Fruit fly (Drosophila melanogaster): ENCODE measurements around the gene Saf6.

Saf6 gene

DNA sequence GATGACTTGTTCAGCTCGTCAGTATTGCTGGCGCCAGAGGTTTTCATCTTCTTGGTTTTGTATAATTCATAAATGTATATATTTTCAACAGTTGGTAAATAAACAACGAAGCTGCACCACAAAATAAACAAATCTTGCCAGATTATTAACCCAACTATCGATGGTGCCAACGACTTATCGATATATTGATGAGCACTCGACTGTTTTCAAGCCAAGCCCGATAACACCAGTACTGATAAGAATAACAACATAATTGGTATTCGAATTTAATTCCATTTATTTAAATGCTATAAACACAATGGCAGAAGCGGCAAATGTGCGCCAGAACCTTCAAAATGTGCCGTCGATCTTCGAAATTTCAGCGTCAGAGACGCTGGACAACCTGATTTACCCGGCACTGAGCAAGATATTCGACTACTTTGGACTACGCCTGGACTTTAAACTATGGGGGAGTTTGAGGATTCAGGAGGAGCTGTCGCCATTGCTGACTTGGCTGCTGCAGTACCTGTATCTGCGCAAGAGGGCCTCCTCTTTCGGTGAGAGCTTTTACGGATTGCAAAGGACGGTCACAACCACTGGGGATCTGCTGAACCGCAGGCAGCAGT is at the start of gene Saf6, which contains the start of gene Pex12:
Gene Saf6, minus strand, starts transcription at position 166 of the 605 bp plus-strand sequence.
Gene Pex12, plus strand, starts transcription at position 209 of the 605 bp plus-strand sequence.
- TF ChIP-seq Myc (optimal IDR thresholded peaks at IDR 0.05), result peak; percentile 73
- TF ChIP-seq dl (GFP tag; optimal IDR thresholded peaks at IDR 0.05; ENCODE audit: insufficient read depth in 1 of 2, partially characterized antibody in 2 of 2), result no peak

DNA sequence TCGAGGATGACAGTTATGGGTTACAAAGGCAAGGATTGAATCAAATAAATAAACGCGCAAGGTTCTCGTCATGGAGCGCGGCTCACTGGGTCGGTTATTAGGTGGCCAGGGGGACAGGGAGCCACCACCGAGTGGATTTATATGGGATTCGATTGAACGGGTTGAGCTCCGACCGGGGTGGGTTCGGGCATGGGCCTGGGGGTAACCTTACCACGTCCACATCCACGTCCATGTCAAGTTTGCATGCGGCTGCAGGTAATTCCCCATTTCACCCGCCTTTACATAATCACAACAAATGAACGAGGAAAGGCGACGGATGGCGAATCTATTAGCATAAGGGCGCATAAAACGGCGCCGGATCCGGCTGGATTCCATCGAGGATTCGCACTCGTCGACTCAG is 44.1 kb upstream of the Saf6 start, which contains the start of gene CG13950:
Gene CG13950, plus strand, starts transcription at position 301 of the 400 bp plus-strand sequence.
- TF ChIP-seq pan (optimal IDR thresholded peaks at IDR 0.05) (no peak), N (GFP tag; optimal IDR thresholded peaks at IDR 0.05) (no peak), dl (GFP tag; optimal IDR thresholded peaks at IDR 0.05; ENCODE audit: insufficient read depth in 1 of 2, partially characterized antibody in 2 of 2) (no peak), psq (GFP tag; optimal IDR thresholded peaks at IDR 0.05) (no peak), Abd-B (GFP tag; optimal IDR thresholded peaks at IDR 0.05) (no peak), HLH106 (tag; optimal IDR thresholded peaks at IDR 0.05) (no peak), Mio (GFP tag; optimal IDR thresholded peaks at IDR 0.05) (no peak), jim (GFP tag; optimal IDR thresholded peaks at IDR 0.05) (no peak)

DNA sequence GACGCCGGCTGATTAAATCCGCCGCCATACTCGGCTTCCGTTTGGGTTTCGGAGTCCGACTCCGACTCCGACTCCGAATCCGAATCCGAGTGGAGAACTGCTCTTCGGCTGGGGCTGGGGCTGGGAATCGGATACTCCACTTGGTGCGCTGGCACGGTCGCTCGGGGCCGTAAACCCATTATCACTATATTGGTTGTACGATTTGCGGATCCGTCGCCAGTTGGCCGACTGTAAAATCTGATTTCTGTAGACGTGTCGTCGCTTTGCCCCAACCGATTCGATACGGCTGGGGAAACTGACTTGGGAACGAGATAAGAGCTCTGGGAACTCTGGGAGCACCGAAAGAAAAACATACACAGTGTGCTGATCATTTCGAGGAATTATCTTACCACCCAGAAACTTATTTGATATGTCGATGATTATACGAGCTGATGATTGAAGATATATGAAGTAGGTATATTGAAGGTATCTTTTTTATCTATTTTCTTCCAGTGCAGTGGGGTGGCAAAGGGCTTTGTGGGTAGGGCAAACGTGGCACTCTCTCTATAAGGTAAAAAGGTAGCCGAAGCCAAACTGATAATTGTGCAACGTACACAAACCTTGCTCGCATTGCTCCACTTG is 42.3 kb upstream of the Saf6 start:
- TF ChIP-seq Sp1 (GFP tag; optimal IDR thresholded peaks at IDR 0.05) (peak; percentile 23), usp (GFP tag; optimal IDR thresholded peaks at IDR 0.05) (no peak), fru (GFP tag; optimal IDR thresholded peaks at IDR 0.05) (peak; percentile 72), br (GFP tag; optimal IDR thresholded peaks at IDR 0.05) (peak; percentile 46), CG9705 (GFP tag; optimal IDR thresholded peaks at IDR 0.05) (no peak), Hnf4 (GFP tag; optimal IDR thresholded peaks at IDR 0.05) (peak; percentile 47), OdsH (GFP tag; optimal IDR thresholded peaks at IDR 0.05) (peak; percentile 65), psq (GFP tag; optimal IDR thresholded peaks at IDR 0.05) (peak; percentile 4), sage (GFP tag; optimal IDR thresholded peaks at IDR 0.05) (no peak), CrebA (GFP tag; optimal IDR thresholded peaks at IDR 0.05; ENCODE audit: borderline replicate concordance) (peak; percentile 86), foxo (GFP tag; optimal IDR thresholded peaks at IDR 0.05) (peak in 1 of 2 experiments; percentile 40), rgr (GFP tag; optimal IDR thresholded peaks at IDR 0.05) (peak; percentile 34), jim (GFP tag; optimal IDR thresholded peaks at IDR 0.05) (no peak)

DNA sequence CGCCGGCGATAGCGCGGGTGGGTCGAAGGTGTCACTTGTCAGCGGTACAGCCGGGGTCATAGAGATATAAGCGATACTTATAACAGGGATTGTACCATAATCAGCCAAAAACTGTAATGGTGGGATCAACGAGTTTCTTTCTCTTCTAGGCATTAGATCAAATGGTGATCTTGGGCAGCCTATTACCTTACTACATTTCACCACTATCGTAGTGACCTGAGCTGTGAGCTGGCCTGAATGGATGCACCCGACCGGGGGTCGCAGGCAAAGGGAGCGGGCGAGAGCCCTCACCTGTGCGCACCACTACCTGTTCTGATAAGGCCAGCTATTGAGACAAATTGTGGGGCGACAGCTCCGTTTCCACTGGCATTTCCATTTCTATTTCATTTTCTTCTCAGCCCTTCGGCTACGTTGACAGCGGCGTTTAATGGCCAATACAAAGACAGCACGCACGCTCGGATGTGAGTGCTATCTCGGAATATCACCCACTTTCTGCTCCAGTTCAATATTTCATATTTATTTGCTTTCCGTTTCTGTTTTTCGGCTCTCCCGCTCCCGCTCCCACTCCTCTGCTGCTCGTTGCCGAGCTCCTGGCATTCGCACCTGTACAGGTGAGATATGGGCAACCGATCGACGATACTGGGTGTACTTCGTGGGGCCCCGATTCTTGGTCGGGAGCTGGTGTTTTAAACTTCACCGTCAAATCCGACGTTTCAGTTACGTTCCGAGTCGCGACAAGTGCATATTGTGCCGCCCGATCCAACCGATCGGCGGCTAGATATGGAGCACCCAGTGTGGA is 41.1 kb upstream of the Saf6 start:
- peak; percentile 0 for TF ChIP-seq h (GFP tag; optimal IDR thresholded peaks at IDR 0.05)
- no peak for TF ChIP-seq lola (GFP tag; optimal IDR thresholded peaks at IDR 0.05)
- TF ChIP-seq Rel (GFP tag; optimal IDR thresholded peaks at IDR 0.05), result no peak
- TF ChIP-seq Rel (tag; optimal IDR thresholded peaks at IDR 0.05), result no peak
- peak; percentile 12 for TF ChIP-seq sage (GFP tag; optimal IDR thresholded peaks at IDR 0.05)
- no peak for TF ChIP-seq CG9705 (GFP tag; optimal IDR thresholded peaks at IDR 0.05)
- TF ChIP-seq Sp1 (GFP tag; optimal IDR thresholded peaks at IDR 0.05), result no peak
- peak; percentile 48 for TF ChIP-seq ey (GFP tag; optimal IDR thresholded peaks at IDR 0.05)
- peak; percentile 22 for TF ChIP-seq sv (GFP tag; optimal IDR thresholded peaks at IDR 0.05)
- TF ChIP-seq foxo (GFP tag; optimal IDR thresholded peaks at IDR 0.05), result peak in 1 of 2 experiments; percentile 52
- TF ChIP-seq Hr83 (GFP tag; optimal IDR thresholded peaks at IDR 0.05; ENCODE audit: poor library complexity, severe bottlenecking), result peak; percentile 65
- TF ChIP-seq rgr (GFP tag; optimal IDR thresholded peaks at IDR 0.05), result peak; percentile 8
- peak; percentile 43 for TF ChIP-seq fru (GFP tag; optimal IDR thresholded peaks at IDR 0.05)
- no peak for TF ChIP-seq dmrt93B (GFP tag; optimal IDR thresholded peaks at IDR 0.05)
- TF ChIP-seq psq (GFP tag; optimal IDR thresholded peaks at IDR 0.05), result peak; percentile 25
- TF ChIP-seq Jra (GFP tag; optimal IDR thresholded peaks at IDR 0.05), result no peak

DNA sequence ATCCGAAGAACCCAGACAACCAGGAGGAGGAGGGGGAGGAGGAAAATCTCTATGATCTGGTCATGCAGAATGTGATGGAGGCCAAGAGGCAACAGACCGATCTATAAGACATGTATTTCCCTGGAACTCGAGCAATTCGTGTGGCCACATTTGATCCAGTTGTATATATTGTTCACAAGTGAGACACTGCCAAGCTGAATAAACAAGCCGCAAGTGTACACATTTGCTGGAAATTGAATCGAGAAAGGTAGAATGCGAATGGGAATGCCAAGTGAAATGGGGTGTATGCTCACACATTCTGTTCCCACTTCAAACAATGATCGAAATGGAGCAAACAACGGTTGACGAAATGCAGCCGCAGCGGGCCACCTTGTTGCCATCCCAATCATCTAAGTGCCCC is 40.3 kb upstream of the Saf6 start:
- TF ChIP-seq rgr (GFP tag; optimal IDR thresholded peaks at IDR 0.05) (peak; percentile 80), foxo (GFP tag; optimal IDR thresholded peaks at IDR 0.05) (peak in 1 of 2 experiments; percentile 42), Abd-B (GFP tag; optimal IDR thresholded peaks at IDR 0.05) (no peak), Hnf4 (GFP tag; optimal IDR thresholded peaks at IDR 0.05) (peak; percentile 67), ey (GFP tag; optimal IDR thresholded peaks at IDR 0.05) (peak; percentile 16), CG9705 (GFP tag; optimal IDR thresholded peaks at IDR 0.05) (peak; percentile 7), psq (GFP tag; optimal IDR thresholded peaks at IDR 0.05) (peak; percentile 18), CrebA (GFP tag; optimal IDR thresholded peaks at IDR 0.05; ENCODE audit: borderline replicate concordance) (no peak), Dfd (GFP tag; optimal IDR thresholded peaks at IDR 0.05) (no peak), Myc (optimal IDR thresholded peaks at IDR 0.05) (no peak), HLH106 (tag; optimal IDR thresholded peaks at IDR 0.05) (peak; percentile 15), Jra (GFP tag; optimal IDR thresholded peaks at IDR 0.05) (peak; percentile 65), Hr78 (GFP tag; optimal IDR thresholded peaks at IDR 0.05) (no peak), Sp1 (GFP tag; optimal IDR thresholded peaks at IDR 0.05) (peak; percentile 39), CG32264 (GFP tag; optimal IDR thresholded peaks at IDR 0.05) (no peak), br (GFP tag; optimal IDR thresholded peaks at IDR 0.05) (peak; percentile 43), N (GFP tag; optimal IDR thresholded peaks at IDR 0.05) (no peak), fru (GFP tag; optimal IDR thresholded peaks at IDR 0.05) (peak; percentile 51), Hr83 (GFP tag; optimal IDR thresholded peaks at IDR 0.05; ENCODE audit: poor library complexity, severe bottlenecking) (peak; percentile 99), OdsH (GFP tag; optimal IDR thresholded peaks at IDR 0.05) (peak; percentile 76), h (GFP tag; optimal IDR thresholded peaks at IDR 0.05) (peak; percentile 86), Rel (GFP tag; optimal IDR thresholded peaks at IDR 0.05) (no peak), Rel (tag; optimal IDR thresholded peaks at IDR 0.05) (no peak), jim (GFP tag; optimal IDR thresholded peaks at IDR 0.05) (peak; percentile 83)
